Fruit fly (Drosophila melanogaster) whole organism, embryonic: ENCODE data around the gene CG7627.

ENCODE experiments used
- Abd-B ChIP-seq: fragments of 200-800 bp; sonication (Bioruptor generic); optimal IDR thresholded peaks from 2 replicates; lab custom pipeline; 2018; ENCODE audit warnings: missing biosample characterization, mild to moderate bottlenecking, missing genetic modification characterization, moderate library complexity
- CG10274 ChIP-seq: fragments of 200-800 bp; sonication (Bioruptor generic); optimal IDR thresholded peaks from 3 replicates; lab custom pipeline; 2017; ENCODE audit warnings: missing biosample characterization, mild to moderate bottlenecking, missing genetic modification characterization
- CG11504 ChIP-seq: fragments of 200-800 bp; sonication (Bioruptor generic); optimal IDR thresholded peaks from 3 replicates; lab custom pipeline; 2019; ENCODE audit warnings: missing biosample characterization, mild to moderate bottlenecking, missing genetic modification characterization, moderate library complexity
- CG11695 ChIP-seq: fragments of 200-800 bp; sonication (Bioruptor generic); IDR thresholded peaks from 3 replicates; pipeline ENCODE4 v1.3.6; 2022; ENCODE audit warnings: missing biosample characterization, missing genetic modification characterization
- CG11696 ChIP-seq: fragments of 200-800 bp; sonication (Bioruptor generic); IDR thresholded peaks from 2 replicates; pipeline ENCODE4 v1.3.6; 2022; ENCODE audit warnings: missing biosample characterization, missing genetic modification characterization
- CG12299 ChIP-seq: fragments of 200-800 bp; sonication (Bioruptor generic); optimal IDR thresholded peaks from 2 replicates; lab custom pipeline; 2018; ENCODE audit warnings: missing biosample characterization, mild to moderate bottlenecking, missing genetic modification characterization
- CG12769 ChIP-seq: fragments of 200-800 bp; sonication (Bioruptor generic); optimal IDR thresholded peaks from 2 replicates; lab custom pipeline; 2019; ENCODE audit warnings: missing biosample characterization, mild to moderate bottlenecking, missing genetic modification characterization, moderate library complexity
- CG18619 ChIP-seq: fragments of 200-800 bp; sonication (Bioruptor generic); optimal IDR thresholded peaks from 3 replicates; lab custom pipeline; 2017; ENCODE audit warnings: missing biosample characterization, mild to moderate bottlenecking, missing genetic modification characterization
- CG2199 ChIP-seq: fragments of 200-800 bp; sonication (Bioruptor generic); IDR thresholded peaks from 3 replicates; pipeline ENCODE4 v1.3.6; 2022; ENCODE audit warnings: missing biosample characterization, missing genetic modification characterization
- CG31441 ChIP-seq: fragments of 200-800 bp; sonication (Bioruptor generic); IDR thresholded peaks from 2 replicates; pipeline ENCODE4 v1.3.6; 2022; ENCODE audit warnings: missing biosample characterization, missing genetic modification characterization
- CG3163 ChIP-seq: fragments of 200-800 bp; sonication (Bioruptor generic); optimal IDR thresholded peaks from 3 replicates; lab custom pipeline; 2016; ENCODE audit warnings: missing biosample characterization, missing genetic modification characterization
- CG33557 ChIP-seq: fragments of 200-800 bp; sonication (Bioruptor generic); optimal IDR thresholded peaks from 2 replicates; lab custom pipeline; 2019; ENCODE audit warnings: missing biosample characterization, mild to moderate bottlenecking, missing genetic modification characterization, moderate library complexity
- CG3838 ChIP-seq: fragments of 200-800 bp; sonication (Bioruptor generic); optimal IDR thresholded peaks from 3 replicates; lab custom pipeline; 2016; ENCODE audit warnings: missing biosample characterization, missing genetic modification characterization
- CG4282 ChIP-seq: fragments of 200-800 bp; sonication (Bioruptor generic); optimal IDR thresholded peaks from 2 replicates; lab custom pipeline; 2016; ENCODE audit warnings: missing biosample characterization, missing genetic modification characterization
- CG4424 ChIP-seq: fragments of 200-800 bp; sonication (Bioruptor generic); optimal IDR thresholded peaks from 3 replicates; lab custom pipeline; 2016; ENCODE audit warnings: missing biosample characterization, missing genetic modification characterization
- CG5245 ChIP-seq: fragments of 200-800 bp; sonication (Bioruptor generic); optimal IDR thresholded peaks from 3 replicates; lab custom pipeline; 2016; ENCODE audit warnings: missing biosample characterization, missing genetic modification characterization
- CG5953 ChIP-seq: fragments of 200-800 bp; sonication (Bioruptor generic); IDR thresholded peaks from 2 replicates; pipeline ENCODE4 v1.3.6; 2022; ENCODE audit warnings: missing biosample characterization, missing genetic modification characterization
- CG6683 ChIP-seq: fragments of 200-800 bp; sonication (Bioruptor generic); optimal IDR thresholded peaks from 2 replicates; lab custom pipeline; 2017; ENCODE audit warnings: missing biosample characterization, mild to moderate bottlenecking, missing genetic modification characterization, missing genetic modification reagents
- CG6791 ChIP-seq: fragments of 200-800 bp; sonication (Bioruptor generic); IDR thresholded peaks from 3 replicates; pipeline ENCODE4 v1.3.6; 2022; ENCODE audit warnings: missing biosample characterization, missing genetic modification characterization; ENCODE audit not compliant: partially characterized antibody
- CG7271 ChIP-seq: fragments of 200-800 bp; sonication (Bioruptor generic); optimal IDR thresholded peaks from 2 replicates; lab custom pipeline; 2018; ENCODE audit warnings: missing biosample characterization, mild to moderate bottlenecking, missing genetic modification characterization, moderate library complexity
- CG7839 ChIP-seq: fragments of 200-800 bp; sonication (Bioruptor generic); optimal IDR thresholded peaks from 3 replicates; lab custom pipeline; 2018; ENCODE audit warnings: missing biosample characterization, mild to moderate bottlenecking, missing genetic modification characterization, moderate library complexity
- CG9797 ChIP-seq: fragments of 200-800 bp; sonication (Bioruptor generic); optimal IDR thresholded peaks from 3 replicates; lab custom pipeline; 2018; ENCODE audit warnings: missing biosample characterization, mild to moderate bottlenecking, missing genetic modification characterization
- D19A ChIP-seq: fragments of 200-800 bp; optimal IDR thresholded peaks from 3 replicates; lab custom pipeline; 2019; ENCODE audit warnings: missing biosample characterization, mild to moderate bottlenecking, missing genetic modification characterization, moderate library complexity
- Hand ChIP-seq: fragments of 200-800 bp; sonication (Bioruptor generic); optimal IDR thresholded peaks from 2 replicates; lab custom pipeline; 2017; ENCODE audit warnings: mild to moderate bottlenecking, missing biosample characterization, missing genetic modification reagents, missing genetic modification characterization
- Hr51 ChIP-seq, 2 experiments: fragments of 200-800 bp; sonication (Bioruptor generic); optimal IDR thresholded peaks; 2 replicates in 1 of 2; 3 replicates in 1 of 2; lab custom pipeline; 2016 to 2018; ENCODE audit warnings: missing biosample characterization in 2 of 2, missing genetic modification characterization in 2 of 2, mild to moderate bottlenecking in 1 of 2, moderate library complexity in 1 of 2
- Hr78 ChIP-seq, 2 experiments: fragments of 200-800 bp in 1 of 2; fragments of >200 bp in 1 of 2; sonication (Bioruptor generic) in 1 of 2; optimal IDR thresholded peaks; 2 replicates each; lab custom pipeline; 2017 to 2019; ENCODE audit warnings: missing biosample characterization in 2 of 2, missing genetic modification characterization in 2 of 2, mild to moderate bottlenecking in 1 of 2, moderate library complexity in 1 of 2
- Hsf ChIP-seq: fragments of 200-800 bp; sonication (Bioruptor generic); optimal IDR thresholded peaks from 3 replicates; lab custom pipeline; 2016; ENCODE audit warnings: missing biosample characterization, missing genetic modification characterization
- Lim3 ChIP-seq: fragments of 200-800 bp; sonication (Bioruptor generic); IDR thresholded peaks from 2 replicates; pipeline ENCODE4 v1.3.6; 2022; ENCODE audit warnings: missing biosample characterization, missing genetic modification characterization
- Mad ChIP-seq: fragments of 200-800 bp; sonication (Bioruptor generic); optimal IDR thresholded peaks from 2 replicates; lab custom pipeline; 2016; ENCODE audit warnings: missing biosample characterization, missing genetic modification characterization
- NC2β ChIP-seq: fragments of 200-800 bp; sonication (Bioruptor generic); optimal IDR thresholded peaks from 2 replicates; lab custom pipeline; 2016; ENCODE audit warnings: missing biosample characterization, missing genetic modification characterization
- Sox100B ChIP-seq: fragments of 200-800 bp; sonication (Bioruptor generic); optimal IDR thresholded peaks from 3 replicates; lab custom pipeline; 2018; ENCODE audit warnings: missing biosample characterization, mild to moderate bottlenecking, missing genetic modification characterization
- TFAM ChIP-seq: fragments of 200-800 bp; sonication (Bioruptor generic); optimal IDR thresholded peaks from 2 replicates; lab custom pipeline; 2017; ENCODE audit warnings: missing biosample characterization, missing genetic modification characterization, inconsistent platforms
- Xrp1 ChIP-seq: fragments of 200-800 bp; sonication (Bioruptor generic); IDR thresholded peaks from 2 replicates; pipeline ENCODE4 v1.3.6; 2022; ENCODE audit warnings: missing biosample characterization, missing genetic modification characterization
- az2 ChIP-seq: fragments of 200-800 bp; sonication (Bioruptor generic); optimal IDR thresholded peaks from 3 replicates; lab custom pipeline; 2016; ENCODE audit warnings: missing biosample characterization, missing genetic modification characterization
- chif ChIP-seq, 2 experiments: fragments of 200-800 bp; sonication (Bioruptor generic); optimal IDR thresholded peaks; 3 replicates each; lab custom pipeline; 2016; ENCODE audit warnings: missing biosample characterization in 2 of 2, missing genetic modification characterization in 2 of 2
- exex ChIP-seq: fragments of 200-800 bp; sonication (Bioruptor generic); optimal IDR thresholded peaks from 4 replicates; lab custom pipeline; 2018; ENCODE audit warnings: missing biosample characterization, mild to moderate bottlenecking, missing genetic modification characterization, moderate library complexity
- hbn ChIP-seq: fragments of 200-800 bp; sonication (Bioruptor generic); IDR thresholded peaks from 2 replicates; pipeline ENCODE4 v1.3.6; 2022; ENCODE audit warnings: missing biosample characterization, missing genetic modification characterization; ENCODE audit not compliant: partially characterized antibody
- hth ChIP-seq: fragments of >200 bp; optimal IDR thresholded peaks from 2 replicates; lab custom pipeline; 2017; ENCODE audit warnings: inconsistent platforms
- lmd ChIP-seq: fragments of 200-800 bp; sonication (Bioruptor generic); IDR thresholded peaks from 2 replicates; pipeline ENCODE4 v1.3.6; 2022; ENCODE audit warnings: missing biosample characterization, missing genetic modification characterization
- mirr ChIP-seq: fragments of 200-800 bp; sonication (Bioruptor generic); optimal IDR thresholded peaks from 3 replicates; lab custom pipeline; 2018; ENCODE audit warnings: missing biosample characterization, mild to moderate bottlenecking, missing genetic modification characterization
- org-1 ChIP-seq: fragments of 200-800 bp; sonication (Bioruptor generic); optimal IDR thresholded peaks from 2 replicates; lab custom pipeline; 2017; ENCODE audit warnings: missing biosample characterization, missing genetic modification characterization
- ranshi ChIP-seq: fragments of 200-800 bp; sonication (Bioruptor generic); IDR thresholded peaks from 2 replicates; pipeline ENCODE4 v1.3.6; 2022; ENCODE audit warnings: missing biosample characterization, missing genetic modification characterization
- scrt ChIP-seq: fragments of 200-800 bp; sonication (Bioruptor generic); optimal IDR thresholded peaks from 2 replicates; lab custom pipeline; 2018; ENCODE audit warnings: missing biosample characterization, mild to moderate bottlenecking, missing genetic modification characterization, moderate library complexity
- sens-2 ChIP-seq: fragments of 200-800 bp; sonication (Bioruptor generic); IDR thresholded peaks from 2 replicates; pipeline ENCODE4 v1.3.6; 2022; ENCODE audit warnings: missing biosample characterization, missing genetic modification characterization
- seq ChIP-seq: fragments of 200-800 bp; sonication (Bioruptor generic); IDR thresholded peaks from 2 replicates; pipeline ENCODE4 v1.3.6; 2022; ENCODE audit warnings: missing biosample characterization, missing genetic modification characterization
- shn ChIP-seq: fragments of 200-800 bp; sonication (Bioruptor generic); optimal IDR thresholded peaks from 3 replicates; lab custom pipeline; 2016; ENCODE audit warnings: missing biosample characterization, missing genetic modification characterization
- sima ChIP-seq: fragments of 200-800 bp; sonication (Bioruptor generic); optimal IDR thresholded peaks from 2 replicates; lab custom pipeline; 2016; ENCODE audit warnings: missing biosample characterization, missing genetic modification characterization
- stc ChIP-seq: fragments of 200-800 bp; sonication (Bioruptor generic); IDR thresholded peaks from 2 replicates; pipeline ENCODE4 v1.3.6; 2022; ENCODE audit warnings: missing biosample characterization, missing genetic modification characterization
- sug ChIP-seq: fragments of 200-800 bp; optimal IDR thresholded peaks from 2 replicates; lab custom pipeline; 2019; ENCODE audit warnings: missing biosample characterization, mild to moderate bottlenecking, missing genetic modification characterization, moderate library complexity
- yki ChIP-seq: fragments of >200 bp; optimal IDR thresholded peaks from 3 replicates; lab custom pipeline; 2018
- zen2 ChIP-seq: fragments of 200-800 bp; sonication (Bioruptor generic); IDR thresholded peaks from 3 replicates; pipeline ENCODE4 v1.3.6; 2022; ENCODE audit warnings: missing biosample characterization, missing genetic modification characterization; ENCODE audit not compliant: partially characterized antibody

CG7627 gene

DNA sequence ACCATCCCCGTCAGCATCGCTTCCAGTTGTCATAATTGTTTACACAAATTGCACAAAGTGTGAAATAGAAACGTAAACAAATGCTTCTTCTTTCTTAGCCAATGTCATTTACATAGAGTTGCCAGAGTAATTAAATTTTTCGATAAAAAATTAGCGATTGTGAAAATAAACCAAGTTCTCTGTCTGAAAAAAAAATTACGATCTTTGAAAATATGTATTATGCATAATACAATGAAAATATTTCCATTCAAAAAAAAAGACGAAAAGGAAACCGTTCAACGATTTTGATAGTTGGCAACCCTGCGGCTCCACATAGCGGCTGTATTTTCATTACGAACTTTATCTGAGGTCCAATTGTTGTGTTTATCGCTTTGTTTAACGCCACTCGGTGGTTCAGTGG lies 51.2 kb downstream of the CG7627 start, which contains the start of the genes CG7810 and CG7806 (continued):
- TF ChIP-seq CG6683 (GFP tag; lab: Kevin White, UChicago) (peak; percentile 63), CG31441 (no peak; the same call in 1 of the 2 replicates), zen2 (GFP tag; lab: Robert Waterston, UW) (no peak), CG11696 (GFP tag; lab: Robert Waterston, UW) (peak; percentile 67), shn (GFP tag; lab: Kevin White, UChicago) (peak; percentile 74), CG9797 (peak; percentile 36), sens-2 (GFP tag; lab: Robert Waterston, UW) (peak; percentile 63), CG18619 (GFP tag; lab: Kevin White, UChicago) (peak; percentile 84), CG12299 (peak; percentile 89), lmd (peak; percentile 90), Hr78 (GFP tag; optimal IDR thresholded peaks at IDR 0.05; lab: Kevin White, UChicago) (no peak), D19A (tag; lab: Kevin White, UChicago) (peak; percentile 78), az2 (GFP tag; lab: Kevin White, UChicago) (peak; percentile 93), Sox100B (peak; percentile 86), org-1 (GFP tag; lab: Kevin White, UChicago) (peak; percentile 82), ranshi (GFP tag; lab: Robert Waterston, UW) (peak; percentile 89), Hand (GFP tag; lab: Kevin White, UChicago) (peak; percentile 69), scrt (GFP tag; lab: Kevin White, UChicago) (peak; percentile 75), Hr51 (GFP tag; optimal IDR thresholded peaks at IDR 0.05; lab: Kevin White, UChicago) (peak; percentile 82 to 93), CG11695 (peak; percentile 94), Mad (GFP tag; lab: Kevin White, UChicago) (peak; percentile 86), CG11504 (no peak), yki (lab: Kevin White, UChicago) (no peak), CG2199 (peak; percentile 72; the same call in 1 of the 3 replicates), Xrp1 (GFP tag; lab: Robert Waterston, UW) (peak; percentile 94), Lim3 (GFP tag; lab: Robert Waterston, UW) (no peak; the same call in 1 of the 2 replicates), sima (GFP tag; lab: Kevin White, UChicago) (peak; percentile 66), Abd-B (peak; percentile 89), CG7271 (tag; lab: Kevin White, UChicago) (peak; percentile 69), CG10274 (GFP tag; lab: Kevin White, UChicago) (peak; percentile 25), NC2β (peak; percentile 88), CG3163 (peak; percentile 72), CG3838 (peak; percentile 87), seq (GFP tag; lab: Robert Waterston, UW) (peak; percentile 91), CG6791 (GFP tag; lab: Robert Waterston, UW) (0 out of 3 replicates have a peak, but pooled peaks have one; percentile 5), TFAM (GFP tag; lab: Kevin White, UChicago) (peak; percentile 35), chif (GFP tag; optimal IDR thresholded peaks at IDR 0.05; lab: Kevin White, UChicago) (peak; percentile 83 to 92), stc (GFP tag; lab: Robert Waterston, UW) (peak; percentile 92), exex (tag; lab: Kevin White, UChicago) (peak; percentile 75), mirr (GFP tag; lab: Kevin White, UChicago) (peak; percentile 28), CG12769 (tag; lab: Kevin White, UChicago) (no peak), CG4424 (peak; percentile 78), CG5245 (peak; percentile 80), CG4282 (peak; percentile 25), CG33557 (GFP tag; lab: Kevin White, UChicago) (peak; percentile 84), CG7839 (tag; lab: Kevin White, UChicago) (peak; percentile 90), hbn (GFP tag; lab: Robert Waterston, UW) (no peak), Hsf (GFP tag; lab: Kevin White, UChicago) (peak; percentile 94), CG5953 (peak; percentile 75; the same call in 1 of the 2 replicates), hth (lab: Kevin White, UChicago) (no peak), sug (tag; lab: Kevin White, UChicago) (peak; percentile 84)
